Fruit fly (Drosophila melanogaster): ENCODE data around the gene nyo.
A peak's percentile ranks its signal among the peaks of the same experiment; 100 is the strongest.

Gene nyo

dm6 chr3R:31548766-31549510, 6.1 kb downstream of the nyo start (continued):
- TF ChIP-seq run (tag; optimal IDR thresholded peaks at IDR 0.05) = no peak
- no peak for TF ChIP-seq Atf-2 (GFP tag; optimal IDR thresholded peaks at IDR 0.05)
- TF ChIP-seq dmrt11E (tag; optimal IDR thresholded peaks at IDR 0.05) = peak; percentile 47
- no peak for TF ChIP-seq Opbp (GFP tag; IDR thresholded peaks at IDR 0.05; ENCODE audit: partially characterized antibody)
- peak; percentile 95 for TF ChIP-seq CG8281 (tag; optimal IDR thresholded peaks at IDR 0.05)
- no peak for TF ChIP-seq Hand (GFP tag; optimal IDR thresholded peaks at IDR 0.05)
- TF ChIP-seq CG9437 (GFP tag; optimal IDR thresholded peaks at IDR 0.05) = no peak
- TF ChIP-seq CTCF (GFP tag; optimal IDR thresholded peaks at IDR 0.05) = no peak
- no peak for TF ChIP-seq nom (GFP tag; optimal IDR thresholded peaks at IDR 0.05)
- no peak for TF ChIP-seq NC2α (GFP tag; optimal IDR thresholded peaks at IDR 0.05)
- no peak for TF ChIP-seq CG18619 (GFP tag; optimal IDR thresholded peaks at IDR 0.05)
- no peak for TF ChIP-seq Oli (tag; optimal IDR thresholded peaks at IDR 0.05)
- no peak for TF ChIP-seq CG6175 (GFP tag; IDR thresholded peaks at IDR 0.05)
- no peak for TF ChIP-seq CG12219 (GFP tag; optimal IDR thresholded peaks at IDR 0.05)
- TF ChIP-seq CG15073 (GFP tag; optimal IDR thresholded peaks at IDR 0.05) = no peak
- no peak for TF ChIP-seq CG4730 (GFP tag; IDR thresholded peaks at IDR 0.05)
- TF ChIP-seq CG11504 (tag; optimal IDR thresholded peaks at IDR 0.05) = no peak
- no peak for TF ChIP-seq Antp (GFP tag; optimal IDR thresholded peaks at IDR 0.05)
- no peak for TF ChIP-seq dpn (GFP tag; optimal IDR thresholded peaks at IDR 0.05)
- no peak for TF ChIP-seq bigmax (GFP tag; optimal IDR thresholded peaks at IDR 0.05)
- no peak for TF ChIP-seq Pdp1 (GFP tag; optimal IDR thresholded peaks at IDR 0.05)
- TF ChIP-seq insv (GFP tag; optimal IDR thresholded peaks at IDR 0.05) = no peak
- TF ChIP-seq NC2β (GFP tag; optimal IDR thresholded peaks at IDR 0.05) = no peak
- no peak for TF ChIP-seq CG3726 (GFP tag; IDR thresholded peaks at IDR 0.05)
- no peak for TF ChIP-seq HmgZ (tag; optimal IDR thresholded peaks at IDR 0.05)
- TF ChIP-seq CG17568 (GFP tag; optimal IDR thresholded peaks at IDR 0.05) = peak; percentile 10
- TF ChIP-seq abd-A (tag; optimal IDR thresholded peaks at IDR 0.05) = no peak
- no peak for TF ChIP-seq crol (GFP tag; IDR thresholded peaks at IDR 0.05)
- TF ChIP-seq CG30403 (GFP tag; optimal IDR thresholded peaks at IDR 0.05) = no peak
- TF ChIP-seq CG14860 (GFP tag; IDR thresholded peaks at IDR 0.05; ENCODE audit: partially characterized antibody) = 0 out of 3 replicates have a peak, but pooled peaks have one; percentile 13
- TF ChIP-seq CG7839 (tag; optimal IDR thresholded peaks at IDR 0.05) = no peak
- no peak for TF ChIP-seq aop (GFP tag; IDR thresholded peaks at IDR 0.05)
- no peak for TF ChIP-seq CoRest (tag; optimal IDR thresholded peaks at IDR 0.05)
- TF ChIP-seq ind (GFP tag; optimal IDR thresholded peaks at IDR 0.05) = no peak
- TF ChIP-seq Rfx (GFP tag; IDR thresholded peaks at IDR 0.05) = no peak
- TF ChIP-seq exex (tag; optimal IDR thresholded peaks at IDR 0.05) = no peak
- TF ChIP-seq CG31441 (GFP tag; IDR thresholded peaks at IDR 0.05) = peak; percentile 19; the same call in 1 of the 2 replicates
- no peak for TF ChIP-seq chinmo (GFP tag; IDR thresholded peaks at IDR 0.05; ENCODE audit: partially characterized antibody)
- no peak for TF ChIP-seq Rx (GFP tag; IDR thresholded peaks at IDR 0.05)
- no peak for TF ChIP-seq jumu (GFP tag; optimal IDR thresholded peaks at IDR 0.05)
- TF ChIP-seq Jarid2 (GFP tag; optimal IDR thresholded peaks at IDR 0.05) = peak; percentile 9
- TF ChIP-seq CG1603 (tag; optimal IDR thresholded peaks at IDR 0.05) = peak; percentile 52
- TF ChIP-seq CG7357 (GFP tag; IDR thresholded peaks at IDR 0.05) = no peak
- TF ChIP-seq org-1 (GFP tag; optimal IDR thresholded peaks at IDR 0.05) = peak; percentile 9
- TF ChIP-seq CG13775 (GFP tag; optimal IDR thresholded peaks at IDR 0.05) = no peak
- TF ChIP-seq Mes4 (GFP tag; optimal IDR thresholded peaks at IDR 0.05) = peak; percentile 16
- no peak for TF ChIP-seq croc (GFP tag; conservative IDR thresholded peaks at IDR 0.05)
- no peak for TF ChIP-seq pnt (GFP tag; optimal IDR thresholded peaks at IDR 0.05)
- no peak for TF ChIP-seq CG6254 (GFP tag; optimal IDR thresholded peaks at IDR 0.05)
- peak; percentile 43 for TF ChIP-seq Kr (GFP tag; optimal IDR thresholded peaks at IDR 0.05)

Data from whole organism, embryonic.